Worm (Caenorhabditis elegans): ENCODE measurements around the gene lin-23.

- TF ChIP-seq dao-5 (tag; optimal IDR thresholded peaks at IDR 0.05) (no peak), him-1 (tag; optimal IDR thresholded peaks at IDR 0.05) (no peak)
These were observed 25.6 kb upstream of the lin-23 start, which contains the start of gene C32D5.8 for ce11 chrII:6345195-6346158.

All from whole organism, L4/young adult.